Worm (Caenorhabditis elegans) whole organism, young adult: ENCODE results near the gene str-123.

Source experiments
- B0019.2 ChIP-seq: fragments of 200-800 bp; sonication (Bioruptor generic); conservative IDR thresholded peaks from 2 replicates; pipeline ENCODE4 v1.3.6; 2022; ENCODE audit warnings: missing genetic modification reagents, missing genetic modification characterization, missing compliant biosample characterization
- F10E7.11 ChIP-seq: sonication (generic microtip); optimal IDR thresholded peaks from 2 replicates; lab custom pipeline; 2017; ENCODE audit warnings: mild to moderate bottlenecking, missing genetic modification characterization, moderate library complexity, missing compliant biosample characterization
- F22D6.2 ChIP-seq: sonication (generic microtip); optimal IDR thresholded peaks from 2 replicates; lab custom pipeline; 2016; ENCODE audit warnings: mild to moderate bottlenecking, missing genetic modification characterization, missing compliant biosample characterization
- F23B12.7 ChIP-seq: sonication (generic microtip); optimal IDR thresholded peaks from 2 replicates; lab custom pipeline; 2017; ENCODE audit warnings: missing genetic modification characterization, mild to moderate bottlenecking, missing compliant biosample characterization, antibody characterized with exemption, moderate library complexity; ENCODE audit not compliant: insufficient read depth
- Y53G8AR.9 ChIP-seq: fragments of 200-800 bp; sonication (Bioruptor generic); conservative IDR thresholded peaks from 2 replicates; pipeline ENCODE4 v1.3.6; 2022; ENCODE audit warnings: missing genetic modification reagents, missing genetic modification characterization, missing compliant biosample characterization
- Y79H2A.3 ChIP-seq: fragments of 200-800 bp; sonication (Bioruptor generic); conservative IDR thresholded peaks from 2 replicates; pipeline ENCODE4 v1.3.6; 2022; ENCODE audit warnings: missing genetic modification reagents, missing genetic modification characterization, missing compliant biosample characterization
- Y95B8A.8 ChIP-seq: fragments of 200-800 bp; sonication (Bioruptor generic); IDR thresholded peaks from 2 replicates; pipeline ENCODE4 v1.3.6; 2022; ENCODE audit warnings: missing genetic modification reagents, missing genetic modification characterization, missing compliant biosample characterization
- ZK185.1 ChIP-seq: sonication (generic microtip); optimal IDR thresholded peaks from 2 replicates; lab custom pipeline; 2016; ENCODE audit warnings: mild to moderate bottlenecking, missing genetic modification characterization, missing compliant biosample characterization; ENCODE audit not compliant: poor library complexity, severe bottlenecking
- ama-1 ChIP-seq, 3 experiments: fragments of 150-350 bp in 1 of 3; sonication (generic microtip) in 2 of 3; optimal IDR thresholded peaks; 2 replicates each; lab custom pipeline; 2014 to 2018; ENCODE audit warnings: missing biosample characterization in 2 of 3, missing genetic modification characterization in 2 of 3, missing genetic modification reagents in 2 of 3
- attf-3 ChIP-seq: fragments of 200-800 bp; sonication (Bioruptor generic); conservative IDR thresholded peaks from 2 replicates; pipeline ENCODE4 v1.3.6; 2022; ENCODE audit warnings: missing genetic modification reagents, missing genetic modification characterization, missing compliant biosample characterization
- bed-2 ChIP-seq: fragments of 200-800 bp; sonication (Bioruptor generic); IDR thresholded peaks from 2 replicates; pipeline ENCODE4 v1.3.6; 2022; ENCODE audit warnings: missing genetic modification reagents, missing genetic modification characterization, missing compliant biosample characterization
- ekl-4 ChIP-seq: fragments of 200-800 bp; sonication (Bioruptor generic); IDR thresholded peaks from 2 replicates; pipeline ENCODE4 v1.3.6; 2022; ENCODE audit warnings: missing genetic modification reagents, missing genetic modification characterization, missing compliant biosample characterization
- ets-4 ChIP-seq: fragments of 200-800 bp; sonication (Bioruptor generic); optimal IDR thresholded peaks from 2 replicates; lab custom pipeline; 2018; ENCODE audit warnings: mild to moderate bottlenecking, missing genetic modification characterization, missing compliant biosample characterization
- fkh-3 ChIP-seq: sonication (generic microtip); optimal IDR thresholded peaks from 2 replicates; lab custom pipeline; 2016; ENCODE audit warnings: mild to moderate bottlenecking, missing genetic modification characterization, missing compliant biosample characterization
- hlh-12 ChIP-seq: sonication (generic microtip); optimal IDR thresholded peaks from 2 replicates; lab custom pipeline; 2016; ENCODE audit warnings: missing genetic modification characterization, missing compliant biosample characterization
- hlh-26 ChIP-seq: fragments of 200-800 bp; sonication (Bioruptor generic); conservative IDR thresholded peaks from 2 replicates; pipeline ENCODE4 v1.3.6; 2022; ENCODE audit warnings: missing genetic modification reagents, missing genetic modification characterization, missing compliant biosample characterization
- hmg-20 ChIP-seq: fragments of 200-800 bp; sonication (Bioruptor generic); IDR thresholded peaks from 2 replicates; pipeline ENCODE4 v1.3.6; 2022; ENCODE audit warnings: missing genetic modification reagents, missing genetic modification characterization, missing compliant biosample characterization
- hrde-1 ChIP-seq: sonication (generic microtip); optimal IDR thresholded peaks from 2 replicates; lab custom pipeline; 2016; ENCODE audit warnings: missing genetic modification characterization, mild to moderate bottlenecking, missing compliant biosample characterization, moderate library complexity, missing genotype, missing genetic modification reagents, borderline replicate concordance
- hsf-1 ChIP-seq: fragments of 200-800 bp; sonication (Bioruptor generic); IDR thresholded peaks from 2 replicates; pipeline ENCODE4 v1.3.6; 2022; ENCODE audit warnings: missing genetic modification reagents, missing genetic modification characterization, missing compliant biosample characterization
- lag-1 ChIP-seq: fragments of 200-800 bp; sonication (Bioruptor generic); IDR thresholded peaks from 2 replicates; pipeline ENCODE4 v1.3.6; 2022; ENCODE audit warnings: missing genetic modification reagents, missing genetic modification characterization, missing compliant biosample characterization
- lsy-27 ChIP-seq: sonication (generic microtip); optimal IDR thresholded peaks from 2 replicates; lab custom pipeline; 2017; ENCODE audit warnings: missing genetic modification characterization, mild to moderate bottlenecking, missing compliant biosample characterization, antibody characterized with exemption, missing genotype, borderline replicate concordance; ENCODE audit not compliant: insufficient read depth
- madf-10 ChIP-seq: sonication (generic microtip); optimal IDR thresholded peaks from 2 replicates; lab custom pipeline; 2016; ENCODE audit warnings: mild to moderate bottlenecking, missing genetic modification characterization, missing compliant biosample characterization
- madf-3 ChIP-seq: fragments of 200-800 bp; sonication (Bioruptor generic); IDR thresholded peaks from 2 replicates; pipeline ENCODE4 v1.3.6; 2022; ENCODE audit warnings: missing genetic modification reagents, missing genetic modification characterization, missing compliant biosample characterization
- madf-8 ChIP-seq: fragments of 200-800 bp; sonication (Bioruptor generic); conservative IDR thresholded peaks from 2 replicates; pipeline ENCODE4 v1.3.6; 2022; ENCODE audit warnings: missing genetic modification reagents, missing genetic modification characterization, missing compliant biosample characterization
- mcd-1 ChIP-seq: fragments of 200-800 bp; sonication (Bioruptor generic); IDR thresholded peaks from 2 replicates; pipeline ENCODE4 v1.3.6; 2022; ENCODE audit warnings: missing genetic modification reagents, missing genetic modification characterization, missing compliant biosample characterization
- mxl-1 ChIP-seq: sonication (generic microtip); optimal IDR thresholded peaks from 2 replicates; lab custom pipeline; 2016; ENCODE audit warnings: missing genetic modification characterization, missing compliant biosample characterization
- nfya-1 ChIP-seq: sonication (generic microtip); optimal IDR thresholded peaks from 2 replicates; lab custom pipeline; 2017; ENCODE audit warnings: antibody characterized with exemption, missing compliant biosample characterization, missing genetic modification characterization, borderline replicate concordance; ENCODE audit not compliant: insufficient read depth
- nhr-179 ChIP-seq: sonication (generic microtip); optimal IDR thresholded peaks from 2 replicates; lab custom pipeline; 2016; ENCODE audit warnings: mild to moderate bottlenecking, missing genetic modification characterization, missing compliant biosample characterization
- rec-8 ChIP-seq, 2 experiments: sonication (generic microtip); optimal IDR thresholded peaks; 2 replicates each; lab custom pipeline; 2016; ENCODE audit warnings: mild to moderate bottlenecking in 2 of 2, missing genetic modification characterization in 2 of 2, missing genetic modification reagents in 2 of 2, missing genotype in 2 of 2, missing biosample characterization in 1 of 2, missing compliant biosample characterization in 1 of 2, moderate library complexity in 1 of 2
- sea-2 ChIP-seq: fragments of 200-800 bp; sonication (Bioruptor generic); IDR thresholded peaks from 2 replicates; pipeline ENCODE4 v1.3.6; 2022; ENCODE audit warnings: missing genetic modification characterization, missing compliant biosample characterization
- tbp1 ChIP-seq: fragments of 200-800 bp; sonication (Bioruptor generic); optimal IDR thresholded peaks from 2 replicates; lab custom pipeline; 2018; ENCODE audit warnings: mild to moderate bottlenecking, missing genetic modification characterization, missing compliant biosample characterization
- zfh-2 ChIP-seq: fragments of 200-800 bp; sonication (Bioruptor generic); conservative IDR thresholded peaks from 2 replicates; pipeline ENCODE4 v1.3.6; 2022; ENCODE audit warnings: missing genetic modification reagents, missing genetic modification characterization, missing compliant biosample characterization
- ztf-28 ChIP-seq: fragments of 200-800 bp; sonication (Bioruptor generic); IDR thresholded peaks from 2 replicates; pipeline ENCODE4 v1.3.6; 2022; ENCODE audit warnings: missing genetic modification reagents, missing genetic modification characterization, missing compliant biosample characterization

str-123 gene

DNA sequence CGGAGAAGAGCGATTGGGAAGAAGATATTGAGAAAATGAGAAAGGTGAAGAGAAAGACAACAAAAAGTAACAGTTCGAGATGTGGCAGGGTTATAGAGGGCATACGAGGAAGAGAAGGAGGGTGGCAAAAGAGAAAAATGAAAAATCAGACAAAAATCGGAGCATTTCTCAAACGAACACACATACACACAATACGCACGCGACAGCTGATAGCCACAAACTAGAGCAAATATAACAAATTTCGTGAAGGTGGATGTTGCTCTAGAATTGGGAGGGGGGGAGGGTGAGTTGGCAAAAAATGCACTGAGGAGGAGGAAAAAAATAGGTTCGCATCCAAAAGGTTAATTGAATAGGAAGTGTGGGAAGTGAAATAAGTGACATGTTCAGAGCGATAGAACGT lies 35.0 kb downstream of the str-123 start:
- TF ChIP-seq hmg-20 (GFP tag; lab: Robert Waterston, UW) (no peak), hrde-1 (tag; lab: Kevin White, UChicago) (no peak), hlh-12 (tag; lab: Kevin White, UChicago) (no peak)

DNA sequence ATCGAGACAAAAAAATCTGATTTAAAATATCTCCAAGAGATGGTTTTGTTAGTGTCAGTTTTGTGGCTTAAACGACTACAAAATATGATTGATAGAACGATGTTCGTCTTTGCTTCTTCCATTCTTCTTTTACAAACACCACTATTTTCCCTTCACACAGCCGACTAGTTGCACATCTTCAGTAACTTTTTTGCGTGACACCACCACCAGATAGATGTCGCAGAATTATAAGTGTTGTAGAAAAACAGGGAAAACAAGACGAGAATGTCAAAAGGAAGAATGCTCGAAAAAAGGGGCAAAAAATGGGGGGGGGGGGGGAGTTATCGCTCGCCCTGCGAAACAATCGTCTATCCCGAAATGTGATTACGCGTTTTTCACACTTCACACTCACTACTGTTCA lies 36.6 kb downstream of the str-123 start:
- no peak for TF ChIP-seq mcd-1 (GFP tag; lab: Robert Waterston, UW)
- no peak for TF ChIP-seq Y53G8AR.9
- TF ChIP-seq ets-4 (GFP tag; lab: Kevin White, UChicago) = no peak
- no peak for TF ChIP-seq nhr-179 (tag; lab: Kevin White, UChicago)
- TF ChIP-seq Y95B8A.8 (GFP tag; lab: Robert Waterston, UW) = no peak
- no peak for TF ChIP-seq ztf-28
- TF ChIP-seq hsf-1 = no peak
- TF ChIP-seq bed-2 (GFP tag; lab: Robert Waterston, UW) = no peak
- TF ChIP-seq hlh-26 (GFP tag; lab: Robert Waterston, UW) = no peak
- TF ChIP-seq attf-3 (GFP tag; lab: Robert Waterston, UW) = no peak
- TF ChIP-seq rec-8 (tag; optimal IDR thresholded peaks at IDR 0.05; lab: Kevin White, UChicago) = no peak
- TF ChIP-seq F23B12.7 (tag; lab: Kevin White, UChicago) = no peak
- no peak for TF ChIP-seq sea-2 (GFP tag; lab: Robert Waterston, UW)
- no peak for TF ChIP-seq lsy-27 (tag; lab: Kevin White, UChicago)

DNA sequence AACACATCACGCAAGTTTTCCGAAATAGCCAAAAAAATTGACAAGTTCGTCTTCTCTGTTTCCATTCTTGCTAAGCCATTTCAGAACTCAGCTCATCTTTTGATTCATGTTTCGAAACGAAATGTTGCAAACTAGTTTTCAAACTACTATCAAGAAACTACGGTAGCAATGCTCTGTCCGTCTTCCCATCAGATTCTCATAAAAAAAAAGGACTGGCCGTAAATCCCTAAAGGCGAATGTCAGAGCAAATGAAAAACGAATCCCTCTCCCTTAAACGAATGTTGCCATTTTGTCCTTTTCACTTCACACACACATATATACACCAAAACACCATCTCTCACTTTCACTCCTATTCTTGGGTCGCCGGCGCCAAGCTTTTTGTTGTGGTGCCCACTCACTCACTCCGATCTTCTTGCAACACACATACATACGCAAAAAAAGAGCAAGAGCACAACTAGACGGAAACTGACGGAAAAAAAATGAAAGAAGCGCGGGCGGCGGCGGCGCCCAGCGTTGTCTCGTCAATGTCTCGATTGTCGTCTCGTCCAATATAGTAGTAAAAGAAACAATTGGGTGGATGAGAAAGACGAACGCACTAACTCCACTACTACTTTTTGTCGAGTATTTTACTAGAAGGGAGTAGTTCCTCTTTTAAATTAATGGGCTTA lies 37.7 kb downstream of the str-123 start:
- no peak for TF ChIP-seq ZK185.1
- no peak for TF ChIP-seq F22D6.2 (tag; lab: Kevin White, UChicago)
- TF ChIP-seq madf-3 = no peak
- TF ChIP-seq ama-1 (optimal IDR thresholded peaks at IDR 0.05; lab: Kevin White, UChicago) = no peak
- no peak for TF ChIP-seq ama-1 (GFP tag; optimal IDR thresholded peaks at IDR 0.05; lab: Kevin White, UChicago)
- no peak for TF ChIP-seq sea-2 (GFP tag; lab: Robert Waterston, UW)
- no peak for TF ChIP-seq F10E7.11 (tag; lab: Kevin White, UChicago)

DNA sequence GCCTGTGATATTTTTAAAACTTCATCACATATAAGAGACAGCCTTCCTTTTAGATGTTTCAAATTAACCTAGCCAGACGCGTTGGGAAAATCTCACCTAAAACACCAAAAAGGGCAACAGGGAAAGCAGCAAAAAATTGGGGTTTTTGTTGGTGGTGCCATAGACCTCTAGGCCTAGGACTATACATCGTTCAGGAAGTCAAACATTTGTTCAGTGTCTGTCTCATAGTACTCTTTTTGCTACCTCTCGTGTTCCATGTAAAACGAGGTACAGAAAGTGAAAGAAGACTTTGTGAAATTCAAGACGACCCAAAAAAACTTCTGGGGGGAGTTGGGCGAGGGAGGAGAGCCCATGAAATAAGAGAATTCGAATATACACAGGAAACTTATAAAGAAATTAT lies 38.9 kb downstream of the str-123 start:
- TF ChIP-seq zfh-2 = no peak
- 0 out of 2 replicates have a peak, but pooled peaks have one; percentile 15 for TF ChIP-seq lag-1 (GFP tag; lab: Robert Waterston, UW)

DNA sequence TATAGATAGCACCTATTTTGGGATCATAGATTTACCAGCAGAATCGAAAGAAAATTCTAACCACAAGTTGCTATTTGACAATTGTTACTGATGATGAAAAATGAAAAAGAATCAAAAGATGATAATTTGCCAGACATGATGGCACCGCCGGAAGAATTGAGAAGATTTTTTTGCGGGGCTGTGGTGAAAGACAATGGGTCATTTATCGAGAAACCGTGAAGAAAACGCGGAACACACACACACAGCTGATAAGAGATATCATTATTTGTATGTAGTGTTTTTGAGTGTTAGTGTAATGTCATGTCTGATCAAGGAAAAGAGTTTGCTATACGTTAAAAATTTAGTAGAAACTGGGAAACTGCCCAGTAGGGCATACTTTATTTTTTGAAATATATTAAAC lies 44.7 kb downstream of the str-123 start:
- TF ChIP-seq nfya-1 (tag; lab: Kevin White, UChicago) (no peak), mxl-1 (no peak), Y79H2A.3 (GFP tag; lab: Robert Waterston, UW) (no peak), hsf-1 (no peak), tbp1 (GFP tag; lab: Kevin White, UChicago) (no peak), fkh-3 (tag; lab: Kevin White, UChicago) (no peak), ekl-4 (GFP tag; lab: Robert Waterston, UW) (no peak), B0019.2 (no peak), madf-10 (tag; lab: Kevin White, UChicago) (no peak), madf-8 (no peak)
- TF ChIP-seq, all 124 proteins: peak for 0
